Worm (Caenorhabditis elegans): ENCODE results near the gene F35B12.10.

Gene F35B12.10

DNA sequence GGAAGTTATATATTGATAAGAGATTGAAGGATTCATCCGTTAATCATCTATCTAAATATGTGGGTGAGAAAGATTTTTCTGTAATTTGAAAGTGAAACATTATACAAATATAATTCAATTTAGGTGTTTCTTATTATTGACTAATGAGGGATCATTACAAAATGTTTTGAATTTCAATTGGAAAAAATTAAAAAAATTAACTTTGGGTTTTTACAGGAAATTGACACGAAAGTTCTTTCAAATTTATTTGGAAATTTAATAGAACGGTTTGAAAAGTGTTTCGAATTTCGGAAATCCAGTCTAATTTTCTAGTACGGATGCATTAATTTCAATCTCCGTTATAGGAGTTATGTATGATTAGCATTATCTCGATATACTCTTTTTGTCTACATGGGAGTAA is 24.0 kb upstream of the F35B12.10 start:
- TF ChIP-seq nhr-84 (tag; optimal IDR thresholded peaks at IDR 0.05) (no peak), nhr-12 (tag; optimal IDR thresholded peaks at IDR 0.05) (no peak), elt-2 (tag; optimal IDR thresholded peaks at IDR 0.05) (no peak), lin-13 (GFP tag; optimal IDR thresholded peaks at IDR 0.05) (no peak), sox-4 (tag; optimal IDR thresholded peaks at IDR 0.05) (no peak), efl-1 (optimal IDR thresholded peaks at IDR 0.05) (no peak), efl-1 (GFP tag; optimal IDR thresholded peaks at IDR 0.05 in 1 of 2) (no peak), Y116A8C.19 (tag; optimal IDR thresholded peaks at IDR 0.05; ENCODE audit: borderline replicate concordance) (no peak), nhr-77 (tag; optimal IDR thresholded peaks at IDR 0.05) (no peak), egl-13 (tag; optimal IDR thresholded peaks at IDR 0.05) (no peak), fkh-8 (tag; optimal IDR thresholded peaks at IDR 0.05) (no peak), mef-2 (tag; optimal IDR thresholded peaks at IDR 0.05) (no peak), blmp-1 (tag; optimal IDR thresholded peaks at IDR 0.05) (no peak), hlh-17 (GFP tag; optimal IDR thresholded peaks at IDR 0.05; ENCODE audit: borderline replicate concordance) (no peak), pax-3 (tag; optimal IDR thresholded peaks at IDR 0.05) (no peak), mep-1 (tag; optimal IDR thresholded peaks at IDR 0.05) (no peak), mab-9 (GFP tag; IDR thresholded peaks at IDR 0.05) (no peak), ztf-11 (tag; optimal IDR thresholded peaks at IDR 0.05) (no peak), unc-86 (tag; optimal IDR thresholded peaks at IDR 0.05) (no peak), isw-1 (GFP tag; IDR thresholded peaks at IDR 0.05) (no peak)

DNA sequence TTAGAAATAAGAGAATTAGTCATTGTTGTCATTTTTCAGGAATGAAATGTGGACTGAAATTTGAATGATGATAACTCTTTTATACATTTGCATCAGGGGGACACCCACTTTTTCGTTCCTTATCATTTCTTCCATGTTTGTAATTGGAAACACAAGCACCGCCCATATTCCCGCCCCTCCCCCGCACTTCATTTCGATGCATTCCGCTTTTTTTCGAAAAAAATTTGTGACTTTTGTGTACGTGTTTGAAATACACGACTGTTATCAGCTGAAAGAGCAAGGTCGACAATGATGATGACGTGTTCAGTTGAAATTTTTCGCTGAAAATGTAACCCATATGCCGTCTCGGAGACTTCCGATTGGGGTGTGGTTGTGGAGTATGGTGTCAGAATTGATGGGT is 21.6 kb upstream of the F35B12.10 start, which contains the start of gene zip-10:
zip-10 (minus strand) TSS at position 43 of the 400 bp plus-strand sequence.
- TF ChIP-seq efl-3 (GFP tag; optimal IDR thresholded peaks at IDR 0.05) (no peak), ceh-63 (GFP tag; optimal IDR thresholded peaks at IDR 0.05) (no peak), alr-1 (tag; optimal IDR thresholded peaks at IDR 0.05; ENCODE audit: borderline replicate concordance) (no peak), lin-14 (GFP tag; optimal IDR thresholded peaks at IDR 0.05) (peak; percentile 8), nhr-12 (tag; optimal IDR thresholded peaks at IDR 0.05) (no peak), snpc-4 (tag; optimal IDR thresholded peaks at IDR 0.05) (no peak), tbx-2 (tag; optimal IDR thresholded peaks at IDR 0.05) (no peak), unc-130 (tag; optimal IDR thresholded peaks at IDR 0.05) (no peak), ztf-11 (tag; optimal IDR thresholded peaks at IDR 0.05) (no peak), elt-3 (tag; optimal IDR thresholded peaks at IDR 0.05) (no peak), fkh-10 (GFP tag; optimal IDR thresholded peaks at IDR 0.05) (no peak), skn-1 (tag; optimal IDR thresholded peaks at IDR 0.05) (no peak), sox-4 (tag; optimal IDR thresholded peaks at IDR 0.05) (no peak), vab-15 (tag; optimal IDR thresholded peaks at IDR 0.05) (no peak), hlh-4 (tag; optimal IDR thresholded peaks at IDR 0.05) (no peak), elt-2 (tag; optimal IDR thresholded peaks at IDR 0.05) (peak; percentile 95), blmp-1 (tag; optimal IDR thresholded peaks at IDR 0.05) (no peak), unc-62 (GFP tag; optimal IDR thresholded peaks at IDR 0.05) (no peak), nhr-47 (tag; optimal IDR thresholded peaks at IDR 0.05) (no peak), nhr-20 (tag; optimal IDR thresholded peaks at IDR 0.05) (peak; percentile 16), fos-1 (tag; optimal IDR thresholded peaks at IDR 0.05) (no peak), nhr-77 (tag; optimal IDR thresholded peaks at IDR 0.05) (no peak), ceh-82 (tag; optimal IDR thresholded peaks at IDR 0.05) (no peak), Y116A8C.19 (tag; optimal IDR thresholded peaks at IDR 0.05; ENCODE audit: borderline replicate concordance) (no peak), lir-3 (tag; optimal IDR thresholded peaks at IDR 0.05; ENCODE audit: poor library complexity) (no peak), grh-1 (GFP tag; IDR thresholded peaks at IDR 0.05) (no peak), sptf-1 (tag; optimal IDR thresholded peaks at IDR 0.05) (no peak), jun-1 (tag; optimal IDR thresholded peaks at IDR 0.05) (peak; percentile 6), nhr-11 (tag; optimal IDR thresholded peaks at IDR 0.05) (no peak), unc-30 (tag; optimal IDR thresholded peaks at IDR 0.05) (no peak), zip-4 (GFP tag; optimal IDR thresholded peaks at IDR 0.05) (no peak), efl-1 (optimal IDR thresholded peaks at IDR 0.05) (no peak), efl-1 (GFP tag; optimal IDR thresholded peaks at IDR 0.05 in 1 of 2) (peak in 1 of 2 experiments; percentile 78), lsy-2 (tag; optimal IDR thresholded peaks at IDR 0.05) (no peak), C16A3.4 (tag; optimal IDR thresholded peaks at IDR 0.05) (no peak), mef-2 (tag; optimal IDR thresholded peaks at IDR 0.05) (no peak), pqm-1 (tag; optimal IDR thresholded peaks at IDR 0.05) (peak; percentile 57), swsn-7 (tag; optimal IDR thresholded peaks at IDR 0.05) (no peak), unc-98 (GFP tag; IDR thresholded peaks at IDR 0.05) (no peak), nhr-84 (tag; optimal IDR thresholded peaks at IDR 0.05) (no peak), unc-86 (tag; optimal IDR thresholded peaks at IDR 0.05) (no peak), snu-23 (GFP tag; optimal IDR thresholded peaks at IDR 0.05) (no peak), pax-3 (tag; optimal IDR thresholded peaks at IDR 0.05) (no peak)
